Worm (Caenorhabditis elegans): ENCODE data around the gene asg-2.

- no peak for TF ChIP-seq aha-1 (tag; optimal IDR thresholded peaks at IDR 0.05)
- TF ChIP-seq unc-62 (GFP tag; optimal IDR thresholded peaks at IDR 0.05), result no peak
- TF ChIP-seq nhr-76 (tag; optimal IDR thresholded peaks at IDR 0.05), result no peak
- TF ChIP-seq sox-4 (tag; optimal IDR thresholded peaks at IDR 0.05), result no peak
- no peak for TF ChIP-seq ztf-11 (tag; optimal IDR thresholded peaks at IDR 0.05)
Observed at ce11 chrX:6819633-6820032, 21.4 kb upstream of the asg-2 start.
